Fruit fly (Drosophila melanogaster): ENCODE data around the gene CG6083.
"Not testable (repeated sequence)": the region's sequence is repeated elsewhere in the genome, so short reads cannot be mapped to it uniquely, and the experiment has no call there.

The CG6083 gene

dm6 chr3L:11583964-11584363, 42.0 kb downstream of the CG6083 start, which contains the start of gene CG32086:
TSS of gene CG32086 (minus strand) at chr3L:11584064.
- no peak for TF ChIP-seq CG17801 (GFP tag; optimal IDR thresholded peaks at IDR 0.05; ENCODE audit: partially characterized antibody)

dm6 chr3L:11582097-11582496, 43.8 kb downstream of the CG6083 start, which contains the start of gene CG33269:
TSS of gene CG33269 (minus strand) at chr3L:11582197.
- TF ChIP-seq CG17801 (GFP tag; optimal IDR thresholded peaks at IDR 0.05; ENCODE audit: partially characterized antibody): no peak

dm6 chr3L:11580919-11581318, 45.0 kb downstream of the CG6083 start, which contains the start of gene CG43391:
TSS of gene CG43391 (minus strand) at chr3L:11581019.
- no peak for TF ChIP-seq CG17801 (GFP tag; optimal IDR thresholded peaks at IDR 0.05; ENCODE audit: partially characterized antibody)

- no peak for TF ChIP-seq CG17801 (GFP tag; optimal IDR thresholded peaks at IDR 0.05; ENCODE audit: partially characterized antibody)
These were observed 46.0 kb downstream of the CG6083 start, which contains the start of gene CG43390 for dm6 chr3L:11579919-11580318. TSS of gene CG43390 (minus strand) at chr3L:11579950.

- TF ChIP-seq CG17801 (GFP tag; optimal IDR thresholded peaks at IDR 0.05; ENCODE audit: partially characterized antibody): no peak
These were observed 47.1 kb downstream of the CG6083 start for dm6 chr3L:11578847-11579246.

- no peak for TF ChIP-seq CG17801 (GFP tag; optimal IDR thresholded peaks at IDR 0.05; ENCODE audit: partially characterized antibody)
These were observed 47.7 kb downstream of the CG6083 start, which contains the start of gene CG33270 for dm6 chr3L:11578211-11578673. TSS of gene CG33270 (minus strand) at chr3L:11578623.

- no peak for TF ChIP-seq CG17801 (GFP tag; optimal IDR thresholded peaks at IDR 0.05; ENCODE audit: partially characterized antibody)
These were observed 48.5 kb downstream of the CG6083 start, which contains the start of gene CG33271 for dm6 chr3L:11577395-11577794. TSS of gene CG33271 (minus strand) at chr3L:11577495.

- TF ChIP-seq CG17801 (GFP tag; optimal IDR thresholded peaks at IDR 0.05; ENCODE audit: partially characterized antibody): not testable (repeated sequence)
These were observed 49.0 kb downstream of the CG6083 start, which contains the start of gene CG33489 for dm6 chr3L:11576944-11577343. TSS of gene CG33489 (minus strand) at chr3L:11577044.

dm6 chr3L:11574563-11574962, 51.4 kb downstream of the CG6083 start, which contains the start of gene CG33490:
TSS of gene CG33490 (minus strand) at chr3L:11574663.
- TF ChIP-seq CG17801 (GFP tag; optimal IDR thresholded peaks at IDR 0.05; ENCODE audit: partially characterized antibody): no peak

All from ovary, adult (tissue).